Fruit fly (Drosophila melanogaster): ENCODE results near the gene tant.

The tant gene

DNA sequence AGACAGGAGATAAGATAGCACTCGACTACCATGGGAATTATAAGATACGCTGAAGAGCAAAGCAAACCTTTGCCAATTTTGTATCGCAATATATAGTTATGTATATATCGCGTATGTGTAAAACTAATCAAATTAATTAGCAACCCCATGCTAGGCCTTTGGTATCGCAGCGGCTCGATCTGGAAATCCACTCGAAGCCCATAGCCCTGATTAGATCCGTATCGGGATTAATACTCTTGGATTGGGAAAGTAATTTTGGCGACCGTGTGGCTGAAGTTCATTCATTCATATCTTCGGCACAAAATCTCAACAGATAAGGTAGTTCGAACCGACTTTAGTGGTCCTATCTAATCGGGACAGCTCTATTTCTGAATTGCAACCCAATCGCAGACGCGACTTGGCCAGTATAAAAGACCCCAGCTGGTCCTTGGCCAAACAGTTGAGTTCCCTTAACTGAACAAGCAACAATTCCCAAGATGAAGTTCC lies 16.2 kb upstream of the tant start, which contains the start of gene Jon65Aiv (continued):
- TF ChIP-seq CG7745 (tag; optimal IDR thresholded peaks at IDR 0.05) (no peak), Kr (GFP tag; optimal IDR thresholded peaks at IDR 0.05) (no peak), pho (GFP tag; optimal IDR thresholded peaks at IDR 0.05) (no peak), CG18599 (GFP tag; optimal IDR thresholded peaks at IDR 0.05) (peak; percentile 8), exex (tag; optimal IDR thresholded peaks at IDR 0.05) (peak; percentile 97), insv (GFP tag; optimal IDR thresholded peaks at IDR 0.05) (no peak)

DNA sequence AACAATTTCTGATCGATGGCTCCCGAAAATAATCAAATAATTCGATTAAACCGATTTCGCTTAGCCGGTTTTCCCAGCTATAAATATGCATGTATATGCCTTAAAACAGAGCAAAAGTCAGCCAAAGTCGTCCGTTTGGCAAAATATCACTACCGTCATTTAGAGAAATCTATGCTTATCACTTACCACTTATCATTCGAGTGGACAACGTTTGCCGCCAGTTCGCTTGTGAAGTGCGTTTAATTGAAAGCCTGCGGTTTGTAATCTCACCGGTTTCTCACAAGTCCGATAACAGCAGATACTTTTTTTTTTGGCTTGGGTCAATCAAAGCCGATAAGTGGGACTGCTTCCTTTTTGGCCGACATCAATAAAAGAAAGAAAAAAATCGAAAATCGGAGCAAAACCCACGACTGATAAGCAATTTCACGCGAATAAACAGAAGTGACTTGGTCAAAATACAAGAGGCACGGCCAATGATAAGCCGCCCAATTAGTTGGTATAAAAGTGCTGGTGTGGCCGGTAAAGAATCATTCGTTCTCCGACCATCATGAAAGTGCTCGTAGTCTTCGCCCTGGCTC lies 4.6 kb upstream of the tant start, which contains the start of gene Jon65Aiii:
TSS of gene Jon65Aiii (plus strand) at position 528 of the 578 bp plus-strand sequence.
- TF ChIP-seq danr (GFP tag; IDR thresholded peaks at IDR 0.05) (no peak), GATAe (GFP tag; conservative IDR thresholded peaks at IDR 0.05) (peak; percentile 37; the same call in 1 of the 2 replicates), CG2199 (GFP tag; IDR thresholded peaks at IDR 0.05) (no peak), croc (GFP tag; conservative IDR thresholded peaks at IDR 0.05) (no peak), btn (GFP tag; optimal IDR thresholded peaks at IDR 0.05) (no peak), amos (GFP tag; IDR thresholded peaks at IDR 0.05; ENCODE audit: partially characterized antibody) (no peak), CG10565 (GFP tag; optimal IDR thresholded peaks at IDR 0.05) (no peak), lilli (GFP tag; optimal IDR thresholded peaks at IDR 0.05) (no peak), CG16863 (GFP tag; optimal IDR thresholded peaks at IDR 0.05) (no peak), CG13894 (tag; optimal IDR thresholded peaks at IDR 0.05) (no peak), CG15269 (tag; optimal IDR thresholded peaks at IDR 0.05) (no peak), hkb (optimal IDR thresholded peaks at IDR 0.05) (no peak), hkb (GFP tag; IDR thresholded peaks at IDR 0.05) (no peak), run (tag; optimal IDR thresholded peaks at IDR 0.05) (peak; percentile 82), CG16813 (GFP tag; IDR thresholded peaks at IDR 0.05; ENCODE audit: partially characterized antibody) (no peak), Neu2 (GFP tag; optimal IDR thresholded peaks at IDR 0.05; ENCODE audit: borderline replicate concordance) (no peak), HmgZ (tag; optimal IDR thresholded peaks at IDR 0.05) (peak; percentile 6), nmo (GFP tag; optimal IDR thresholded peaks at IDR 0.05) (no peak), CG18599 (GFP tag; optimal IDR thresholded peaks at IDR 0.05) (peak; percentile 45), lab (GFP tag; optimal IDR thresholded peaks at IDR 0.05) (peak; percentile 1), sd (tag; optimal IDR thresholded peaks at IDR 0.05) (peak; percentile 18), eyg (GFP tag; optimal IDR thresholded peaks at IDR 0.05) (no peak), wdn (GFP tag; IDR thresholded peaks at IDR 0.05) (no peak), CG31224 (GFP tag; IDR thresholded peaks at IDR 0.05) (no peak), CG17361 (GFP tag; IDR thresholded peaks at IDR 0.05) (no peak), Elba2 (GFP tag; optimal IDR thresholded peaks at IDR 0.05) (no peak), CG17829 (tag; optimal IDR thresholded peaks at IDR 0.05) (no peak), CG10431 (GFP tag; optimal IDR thresholded peaks at IDR 0.05) (no peak), C15 (GFP tag; IDR thresholded peaks at IDR 0.05) (no peak), Oli (tag; optimal IDR thresholded peaks at IDR 0.05) (no peak), slp2 (GFP tag; optimal IDR thresholded peaks at IDR 0.05) (no peak), CG15073 (GFP tag; optimal IDR thresholded peaks at IDR 0.05) (no peak), CG3065 (GFP tag; optimal IDR thresholded peaks at IDR 0.05) (no peak), ap (GFP tag; IDR thresholded peaks at IDR 0.05) (no peak), dm (GFP tag; optimal IDR thresholded peaks at IDR 0.05) (no peak), Camta (GFP tag; optimal IDR thresholded peaks at IDR 0.05) (no peak), nom (GFP tag; optimal IDR thresholded peaks at IDR 0.05) (no peak), Trl (optimal IDR thresholded peaks at IDR 0.05) (no peak), Trl (GFP tag; optimal IDR thresholded peaks at IDR 0.05) (no peak), CG30403 (GFP tag; optimal IDR thresholded peaks at IDR 0.05) (no peak), CG34376 (GFP tag; optimal IDR thresholded peaks at IDR 0.05) (peak; percentile 71), CG4730 (GFP tag; IDR thresholded peaks at IDR 0.05) (no peak), Asciz (GFP tag; optimal IDR thresholded peaks at IDR 0.05) (no peak), sug (tag; optimal IDR thresholded peaks at IDR 0.05) (peak; percentile 70)

Data from whole organism, embryonic.